Worm (Caenorhabditis elegans) whole organism, L3 larva: ENCODE data around the gene M7.7.
A peak's percentile ranks its signal among the peaks of the same experiment; 100 is the strongest.

ENCODE experiments used
- ZK546.5 ChIP-seq: sonication (generic microtip); optimal IDR thresholded peaks from 2 replicates; lab custom pipeline; 2017; ENCODE audit warnings: missing biosample characterization, missing genetic modification characterization
- aly-2 ChIP-seq: fragments of 150-350 bp; optimal IDR thresholded peaks from 2 replicates; lab custom pipeline; 2014; ENCODE audit warnings: missing biosample characterization, missing genetic modification characterization
- ama-1 ChIP-seq: fragments of 150-350 bp; optimal IDR thresholded peaks from 2 replicates; lab custom pipeline; 2018
- ceh-16 ChIP-seq: sonication (generic microtip); optimal IDR thresholded peaks from 2 replicates; lab custom pipeline; 2017; ENCODE audit warnings: missing biosample characterization, missing genetic modification characterization
- ceh-28 ChIP-seq: fragments of 150-350 bp; optimal IDR thresholded peaks from 2 replicates; lab custom pipeline; 2014; ENCODE audit warnings: missing biosample characterization, missing genetic modification reagents, missing genetic modification characterization
- ceh-82 ChIP-seq: fragments of 150-350 bp; optimal IDR thresholded peaks from 2 replicates; lab custom pipeline; 2014; ENCODE audit warnings: missing biosample characterization, missing genetic modification characterization
- ceh-9 ChIP-seq: sonication (generic microtip); optimal IDR thresholded peaks from 2 replicates; lab custom pipeline; 2018; ENCODE audit warnings: missing biosample characterization, missing genetic modification characterization
- daf-12 ChIP-seq: fragments of 150-350 bp; optimal IDR thresholded peaks from 2 replicates; lab custom pipeline; 2014; ENCODE audit warnings: missing biosample characterization, missing genetic modification reagents, missing genetic modification characterization
- egl-27 ChIP-seq: sonication (generic microtip); optimal IDR thresholded peaks from 4 replicates; lab custom pipeline; 2017; ENCODE audit warnings: missing biosample characterization, missing genetic modification reagents, missing genetic modification characterization
- egl-5 ChIP-seq: fragments of 150-350 bp; optimal IDR thresholded peaks from 2 replicates; lab custom pipeline; 2017; ENCODE audit warnings: missing biosample characterization, missing genetic modification reagents, missing genetic modification characterization, inconsistent platforms
- elt-1 ChIP-seq: fragments of 150-350 bp; optimal IDR thresholded peaks from 2 replicates; lab custom pipeline; 2014; ENCODE audit warnings: missing biosample characterization, missing genetic modification characterization
- elt-2 ChIP-seq: sonication (generic microtip); optimal IDR thresholded peaks from 2 replicates; lab custom pipeline; 2016; ENCODE audit warnings: missing genetic modification reagents, mild to moderate bottlenecking, missing genetic modification characterization, missing compliant biosample characterization
- elt-3 ChIP-seq, 3 experiments: fragments of 150-350 bp in 1 of 3; sonication (generic microtip) in 2 of 3; optimal IDR thresholded peaks; 2 replicates in 2 of 3; 4 replicates in 1 of 3; lab custom pipeline; 2014 to 2017; ENCODE audit warnings: missing biosample characterization in 3 of 3, missing genetic modification characterization in 3 of 3
- fkh-10 ChIP-seq: sonication (generic microtip); optimal IDR thresholded peaks from 2 replicates; lab custom pipeline; 2017; ENCODE audit warnings: missing biosample characterization, missing genetic modification reagents, missing genetic modification characterization
- fos-1 ChIP-seq: fragments of 150-350 bp; optimal IDR thresholded peaks from 2 replicates; lab custom pipeline; 2014; ENCODE audit warnings: missing biosample characterization, missing genetic modification characterization
- hmg-11 ChIP-seq: sonication (generic microtip); optimal IDR thresholded peaks from 2 replicates; lab custom pipeline; 2016; ENCODE audit warnings: missing genetic modification characterization, missing compliant biosample characterization
- jun-1 ChIP-seq: fragments of 150-350 bp; optimal IDR thresholded peaks from 2 replicates; lab custom pipeline; 2014; ENCODE audit warnings: missing biosample characterization, missing genetic modification reagents, missing genetic modification characterization
- lin-15B ChIP-seq: fragments of 150-350 bp; optimal IDR thresholded peaks from 2 replicates; lab custom pipeline; 2014; ENCODE audit warnings: missing biosample characterization, missing genetic modification characterization
- lin-39 ChIP-seq: fragments of 150-350 bp; optimal IDR thresholded peaks from 2 replicates; lab custom pipeline; 2018; ENCODE audit warnings: missing biosample characterization, missing genetic modification reagents, missing genetic modification characterization
- lsy-12 ChIP-seq: sonication (generic microtip); optimal IDR thresholded peaks from 2 replicates; lab custom pipeline; 2016; ENCODE audit warnings: mild to moderate bottlenecking, missing genetic modification characterization, missing compliant biosample characterization
- mdl-1 ChIP-seq: fragments of 150-350 bp; optimal IDR thresholded peaks from 2 replicates; lab custom pipeline; 2014; ENCODE audit warnings: missing biosample characterization, missing genetic modification characterization
- mml-1 ChIP-seq: fragments of 150-350 bp; sonication (generic microtip); optimal IDR thresholded peaks from 3 replicates; lab custom pipeline; 2014; ENCODE audit warnings: missing biosample characterization, missing genetic modification characterization
- nfya-1 ChIP-seq: sonication (generic microtip); optimal IDR thresholded peaks from 2 replicates; lab custom pipeline; 2017; ENCODE audit warnings: missing genetic modification characterization, mild to moderate bottlenecking, missing compliant biosample characterization, antibody characterized with exemption, moderate library complexity; ENCODE audit not compliant: insufficient read depth
- nhr-11 ChIP-seq: fragments of 150-350 bp; optimal IDR thresholded peaks from 2 replicates; lab custom pipeline; 2014; ENCODE audit warnings: missing biosample characterization, missing genetic modification characterization
- nhr-12 ChIP-seq: fragments of 150-350 bp; optimal IDR thresholded peaks from 2 replicates; lab custom pipeline; 2014; ENCODE audit warnings: missing biosample characterization, missing genetic modification characterization
- nhr-23 ChIP-seq: fragments of 150-350 bp; optimal IDR thresholded peaks from 2 replicates; lab custom pipeline; 2014; ENCODE audit warnings: missing biosample characterization, missing genetic modification reagents, missing genetic modification characterization
- nhr-28 ChIP-seq: fragments of 150-350 bp; optimal IDR thresholded peaks from 2 replicates; lab custom pipeline; 2014; ENCODE audit warnings: missing biosample characterization, missing genetic modification characterization
- nhr-43 ChIP-seq: sonication (generic microtip); optimal IDR thresholded peaks from 2 replicates; lab custom pipeline; 2016; ENCODE audit warnings: mild to moderate bottlenecking, missing genetic modification characterization, missing compliant biosample characterization; ENCODE audit not compliant: poor library complexity, severe bottlenecking
- nhr-67 ChIP-seq: fragments of 150-350 bp; optimal IDR thresholded peaks from 2 replicates; lab custom pipeline; 2014; ENCODE audit warnings: missing biosample characterization, missing genetic modification characterization
- nhr-76 ChIP-seq: fragments of 150-350 bp; sonication (generic microtip); optimal IDR thresholded peaks from 5 replicates; lab custom pipeline; 2014; ENCODE audit warnings: missing biosample characterization, missing genetic modification characterization
- pha-4 ChIP-seq: fragments of 150-350 bp; optimal IDR thresholded peaks from 2 replicates; lab custom pipeline; 2014; ENCODE audit warnings: missing biosample characterization, missing genetic modification reagents, missing genetic modification characterization
- pqm-1 ChIP-seq: fragments of 150-350 bp; optimal IDR thresholded peaks from 2 replicates; lab custom pipeline; 2017; ENCODE audit warnings: missing biosample characterization, missing genetic modification characterization, inconsistent platforms
- skn-1 ChIP-seq: fragments of 150-350 bp; optimal IDR thresholded peaks from 2 replicates; lab custom pipeline; 2014; ENCODE audit warnings: missing biosample characterization, missing genetic modification characterization
- snpc-4 ChIP-seq: fragments of 150-350 bp; optimal IDR thresholded peaks from 2 replicates; lab custom pipeline; 2014; ENCODE audit warnings: missing biosample characterization, missing genetic modification characterization
- tbx-2 ChIP-seq: sonication (generic microtip); optimal IDR thresholded peaks from 2 replicates; lab custom pipeline; 2016; ENCODE audit warnings: mild to moderate bottlenecking, missing genetic modification characterization, missing compliant biosample characterization
- unc-39 ChIP-seq: sonication (generic microtip); optimal IDR thresholded peaks from 4 replicates; lab custom pipeline; 2017; ENCODE audit warnings: missing biosample characterization, missing genetic modification characterization
- unc-62 ChIP-seq: fragments of 150-350 bp; sonication (generic microtip); optimal IDR thresholded peaks from 4 replicates; lab custom pipeline; 2014; ENCODE audit warnings: missing biosample characterization, missing genetic modification reagents, missing genetic modification characterization
- ztf-11 ChIP-seq: fragments of 150-350 bp; optimal IDR thresholded peaks from 2 replicates; lab custom pipeline; 2014; ENCODE audit warnings: missing biosample characterization, missing genetic modification characterization
- ztf-4 ChIP-seq: fragments of 150-350 bp; optimal IDR thresholded peaks from 2 replicates; lab custom pipeline; 2014; ENCODE audit warnings: missing biosample characterization, missing genetic modification characterization

M7.7 gene

ce11 chrIV:11051963-11052362 lies 37.7 kb upstream of the M7.7 start:
- TF ChIP-seq ama-1 (lab: Kevin White, UChicago), result no peak
- no peak for TF ChIP-seq fos-1 (tag; lab: Kevin White, UChicago)
- TF ChIP-seq elt-2 (tag; lab: Kevin White, UChicago), result no peak
- TF ChIP-seq ceh-82 (tag; lab: Kevin White, UChicago), result no peak

ce11 chrIV:11053652-11054317 lies 35.8 kb upstream of the M7.7 start, which contains the start of the genes F36H1.12 and lin-3:
F36H1.12 (minus strand) TSS chrIV:11053702.
lin-3 (plus strand) TSS chrIV:11054308.
- TF ChIP-seq jun-1 (tag; lab: Kevin White, UChicago) (no peak), nhr-43 (tag; lab: Kevin White, UChicago) (no peak), fkh-10 (no peak), nhr-12 (tag; lab: Kevin White, UChicago) (no peak), nhr-76 (tag; lab: Kevin White, UChicago) (no peak), lin-39 (tag; lab: Kevin White, UChicago) (no peak), pqm-1 (no peak), hmg-11 (tag; lab: Kevin White, UChicago) (no peak), aly-2 (tag; lab: Kevin White, UChicago) (no peak)

- peak; percentile 41 for TF ChIP-seq ceh-28 (tag; lab: Kevin White, UChicago)
- peak; percentile 4 for TF ChIP-seq ceh-82 (tag; lab: Kevin White, UChicago)
- peak; percentile 32 for TF ChIP-seq nfya-1 (tag; lab: Kevin White, UChicago)
- no peak for TF ChIP-seq nhr-67 (tag; lab: Kevin White, UChicago)
- peak; percentile 28 for TF ChIP-seq daf-12 (tag; lab: Kevin White, UChicago)
- no peak for TF ChIP-seq lsy-12 (tag; lab: Kevin White, UChicago)
These were observed 26.5 kb upstream of the M7.7 start for ce11 chrIV:11062984-11063613.

DNA sequence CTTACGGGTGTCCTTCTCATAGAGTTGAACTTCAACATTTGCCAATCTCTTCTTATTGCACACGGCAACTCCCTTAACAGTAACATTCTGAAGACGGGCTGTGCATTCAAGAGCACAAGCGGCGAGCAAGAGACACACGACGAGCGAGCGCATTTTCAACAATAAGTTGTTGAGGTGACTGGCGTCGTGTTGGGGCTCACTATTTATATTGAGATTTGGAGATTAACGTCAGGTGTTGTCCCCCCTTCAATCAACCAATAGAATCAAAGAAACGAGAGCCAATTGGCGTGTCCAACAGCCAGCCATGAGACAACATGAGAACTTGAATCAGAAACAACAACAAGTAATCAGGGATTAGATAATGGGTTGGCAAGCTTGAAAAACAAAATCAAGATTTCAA lies 25.7 kb upstream of the M7.7 start, which contains the start of gene ttr-16:
ttr-16 (minus strand) TSS at position 176 of the 400 bp plus-strand sequence.
- peak; percentile 63 for TF ChIP-seq egl-5
- TF ChIP-seq ztf-4 (tag; lab: Kevin White, UChicago), result no peak
- peak; percentile 55 for TF ChIP-seq ama-1 (lab: Kevin White, UChicago)
- TF ChIP-seq nfya-1 (tag; lab: Kevin White, UChicago), result peak; percentile 84

DNA sequence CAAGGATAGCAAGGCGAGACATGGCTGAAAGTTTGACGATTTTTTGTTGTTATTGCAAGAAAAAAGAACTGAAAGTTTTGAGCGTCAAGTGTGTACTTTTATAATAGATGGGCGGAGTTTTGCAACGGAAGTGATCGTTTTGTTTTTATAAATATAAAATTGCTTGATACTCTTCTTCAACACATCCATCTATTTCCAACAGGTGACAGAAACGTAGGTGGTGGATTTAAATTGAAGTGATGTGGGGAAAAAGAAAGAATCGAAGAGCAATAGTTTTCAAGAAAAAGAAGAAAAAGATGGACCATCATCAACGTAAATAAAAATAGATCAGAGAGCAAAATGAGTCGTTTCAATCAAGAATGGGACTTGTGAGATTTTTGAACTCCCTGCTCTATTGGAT lies 22.6 kb upstream of the M7.7 start, which contains the start of gene ttr-17:
ttr-17 (minus strand) TSS at position 24 of the 400 bp plus-strand sequence.
- no peak for TF ChIP-seq nhr-11
- peak; percentile 4 for TF ChIP-seq nfya-1 (tag; lab: Kevin White, UChicago)

DNA sequence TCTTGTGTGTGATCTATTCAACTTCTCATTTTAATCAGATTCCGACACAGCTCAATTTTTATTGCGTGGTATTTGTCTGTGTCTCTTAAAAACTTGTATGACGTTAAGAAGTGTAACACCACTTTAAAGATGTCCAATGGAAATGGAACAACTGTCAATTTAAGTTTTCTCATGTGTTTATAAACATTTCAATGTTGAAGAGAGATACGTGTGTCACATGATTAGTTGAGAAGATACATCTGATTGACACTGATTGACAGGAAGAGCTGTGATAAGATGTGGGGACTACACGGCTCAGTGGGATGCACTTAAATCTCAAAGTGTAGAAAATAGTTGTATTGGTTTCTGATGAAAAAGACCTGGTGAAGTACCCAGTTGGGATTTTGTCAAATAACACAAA lies 21.3 kb upstream of the M7.7 start:
- no peak for TF ChIP-seq elt-2 (tag; lab: Kevin White, UChicago)
- TF ChIP-seq elt-3 (tag; optimal IDR thresholded peaks at IDR 0.05; lab: Kevin White, UChicago), result no peak
- no peak for TF ChIP-seq aly-2 (tag; lab: Kevin White, UChicago)
- TF ChIP-seq egl-5, result peak; percentile 40
- TF ChIP-seq ceh-28 (tag; lab: Kevin White, UChicago), result no peak
- no peak for TF ChIP-seq ceh-16 (tag; lab: Kevin White, UChicago)
- no peak for TF ChIP-seq nhr-76 (tag; lab: Kevin White, UChicago)
- no peak for TF ChIP-seq skn-1
- no peak for TF ChIP-seq pha-4 (tag; lab: Kevin White, UChicago)
- no peak for TF ChIP-seq tbx-2 (tag; lab: Kevin White, UChicago)
- TF ChIP-seq ceh-9 (tag; lab: Kevin White, UChicago), result no peak
- TF ChIP-seq egl-27 (tag; lab: Kevin White, UChicago), result no peak
- TF ChIP-seq nfya-1 (tag; lab: Kevin White, UChicago), result peak; percentile 47
- no peak for TF ChIP-seq snpc-4 (tag; lab: Kevin White, UChicago)
- TF ChIP-seq nhr-11, result peak; percentile 68
- TF ChIP-seq mdl-1, result no peak
- no peak for TF ChIP-seq lin-15B (tag; lab: Kevin White, UChicago)
- TF ChIP-seq unc-39 (tag; lab: Kevin White, UChicago), result no peak
- no peak for TF ChIP-seq nhr-28 (tag; lab: Kevin White, UChicago)
- TF ChIP-seq unc-62, result peak; percentile 83
- no peak for TF ChIP-seq nhr-67 (tag; lab: Kevin White, UChicago)
- TF ChIP-seq nhr-23 (tag; lab: Kevin White, UChicago), result no peak
- no peak for TF ChIP-seq fkh-10
- no peak for TF ChIP-seq daf-12 (tag; lab: Kevin White, UChicago)
- no peak for TF ChIP-seq elt-1 (tag; lab: Kevin White, UChicago)
- no peak for TF ChIP-seq mml-1 (tag; lab: Kevin White, UChicago)
- no peak for TF ChIP-seq ztf-11 (tag; lab: Kevin White, UChicago)
- TF ChIP-seq ceh-82 (tag; lab: Kevin White, UChicago), result no peak
- no peak for TF ChIP-seq ZK546.5 (tag; lab: Kevin White, UChicago)
- TF ChIP-seq nhr-12 (tag; lab: Kevin White, UChicago), result no peak
